Worm (Caenorhabditis elegans) whole organism, L3 larva: ENCODE data around the gene Y17G9B.11.

Source experiments
- ceh-82 ChIP-seq: fragments of 150-350 bp; optimal IDR thresholded peaks from 2 replicates; lab custom pipeline; 2014; ENCODE audit warnings: missing biosample characterization, missing genetic modification characterization
- egl-27 ChIP-seq: sonication (generic microtip); optimal IDR thresholded peaks from 4 replicates; lab custom pipeline; 2017; ENCODE audit warnings: missing biosample characterization, missing genetic modification reagents, missing genetic modification characterization
- elt-2 ChIP-seq: sonication (generic microtip); optimal IDR thresholded peaks from 2 replicates; lab custom pipeline; 2016; ENCODE audit warnings: missing genetic modification reagents, mild to moderate bottlenecking, missing genetic modification characterization, missing compliant biosample characterization
- hmg-11 ChIP-seq: sonication (generic microtip); optimal IDR thresholded peaks from 2 replicates; lab custom pipeline; 2016; ENCODE audit warnings: missing genetic modification characterization, missing compliant biosample characterization
- nfya-1 ChIP-seq: sonication (generic microtip); optimal IDR thresholded peaks from 2 replicates; lab custom pipeline; 2017; ENCODE audit warnings: missing genetic modification characterization, mild to moderate bottlenecking, missing compliant biosample characterization, antibody characterized with exemption, moderate library complexity; ENCODE audit not compliant: insufficient read depth
- nhr-237 ChIP-seq: fragments of 150-350 bp; optimal IDR thresholded peaks from 2 replicates; lab custom pipeline; 2014; ENCODE audit warnings: missing biosample characterization, missing genetic modification characterization
- pha-4 ChIP-seq: fragments of 150-350 bp; optimal IDR thresholded peaks from 2 replicates; lab custom pipeline; 2014; ENCODE audit warnings: missing biosample characterization, missing genetic modification reagents, missing genetic modification characterization
- sea-2 ChIP-seq: fragments of 150-350 bp; sonication (generic microtip); optimal IDR thresholded peaks from 4 replicates; lab custom pipeline; 2014; ENCODE audit warnings: missing biosample characterization, missing genetic modification reagents, missing genetic modification characterization
- snpc-4 ChIP-seq: fragments of 150-350 bp; optimal IDR thresholded peaks from 2 replicates; lab custom pipeline; 2014; ENCODE audit warnings: missing biosample characterization, missing genetic modification characterization

ce11 chrIV:4744167-4744566 is 12.2 kb upstream of the Y17G9B.11 start, which contains the start of gene hoe-1:
- TF ChIP-seq nfya-1 (tag; lab: Kevin White, UChicago), result no peak
- no peak for TF ChIP-seq nhr-237 (tag; lab: Kevin White, UChicago)
- TF ChIP-seq hmg-11 (tag; lab: Kevin White, UChicago), result no peak
- no peak for TF ChIP-seq sea-2 (GFP tag; lab: Kevin White, UChicago)
- TF ChIP-seq egl-27, result no peak
- TF ChIP-seq snpc-4 (tag; lab: Kevin White, UChicago), result no peak
- TF ChIP-seq ceh-82 (tag; lab: Kevin White, UChicago), result no peak
- no peak for TF ChIP-seq elt-2
- TF ChIP-seq pha-4 (tag; lab: Kevin White, UChicago), result no peak
